Fruit fly (Drosophila melanogaster) whole organism, prepupa: Measurements from ENCODE around the gene CG42557.

ENCODE experiments used
- CG1621 ChIP-seq: fragments of 200-800 bp; sonication (Bioruptor generic); optimal IDR thresholded peaks from 3 replicates; lab custom pipeline; 2018; ENCODE audit warnings: missing biosample characterization, mild to moderate bottlenecking, missing genetic modification characterization
- CG8119 ChIP-seq: fragments of 200-800 bp; sonication (Bioruptor generic); IDR thresholded peaks from 3 replicates; pipeline ENCODE4 v1.3.6; 2022; ENCODE audit warnings: missing biosample characterization, missing genetic modification characterization
- Gug ChIP-seq: fragments of 200-800 bp; sonication (Bioruptor generic); IDR thresholded peaks from 2 replicates; pipeline ENCODE4 v1.3.6; 2022; ENCODE audit warnings: missing biosample characterization, missing genetic modification characterization

DNA sequence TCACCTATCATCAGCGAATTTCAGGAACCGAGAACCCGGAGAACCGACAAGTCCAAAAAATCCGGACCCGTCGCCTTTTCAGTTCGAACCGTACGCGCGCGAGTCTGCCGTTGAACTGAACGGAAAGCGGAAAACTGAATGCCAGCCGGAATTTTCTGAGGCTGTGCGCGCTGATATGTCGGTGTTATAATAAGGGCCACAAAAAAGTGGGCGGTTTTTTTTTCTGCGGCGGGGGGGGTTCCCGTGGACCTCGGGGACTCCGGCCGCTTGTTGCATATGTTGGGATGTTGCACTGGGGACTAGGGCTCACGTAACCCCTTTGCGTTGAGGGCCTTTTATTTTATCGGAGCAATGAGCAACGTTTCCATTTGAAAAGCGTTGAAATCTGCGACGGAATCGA lies 36.3 kb downstream of the CG42557 start, which contains the start of gene TkR99D:
- TF ChIP-seq Gug (GFP tag; lab: Robert Waterston, UW) (no peak), CG8119 (GFP tag; lab: Robert Waterston, UW) (no peak), CG1621 (no peak)
